Worm (Caenorhabditis elegans) whole organism, L4/young adult: Measurements from ENCODE around the gene ilcr-1.

Source experiments
- W03F9.2 ChIP-seq: fragments of 150-350 bp; optimal IDR thresholded peaks from 2 replicates; lab custom pipeline; 2014; ENCODE audit warnings: missing biosample characterization, missing genetic modification characterization
- dao-5 ChIP-seq: sonication (generic microtip); optimal IDR thresholded peaks from 2 replicates; lab custom pipeline; 2016; ENCODE audit warnings: missing genotype, missing genetic modification characterization, moderate library complexity, missing compliant biosample characterization
- him-1 ChIP-seq: sonication (generic microtip); optimal IDR thresholded peaks from 2 replicates; lab custom pipeline; 2016; ENCODE audit warnings: missing genotype, missing genetic modification reagents, missing genetic modification characterization, missing compliant biosample characterization

- TF ChIP-seq W03F9.2 (no peak), him-1 (tag; lab: Kevin White, UChicago) (no peak), dao-5 (tag; lab: Kevin White, UChicago) (no peak)
Observed at ce11 chrIV:14334359-14334758, 58.1 kb downstream of the ilcr-1 start, which contains the start of gene Y67A10A.3.
